Fruit fly (Drosophila melanogaster) whole organism, embryonic: ENCODE measurements around the gene CG33331.

ENCODE experiments used
- Antp ChIP-seq: fragments of 200-800 bp; sonication (Bioruptor generic); optimal IDR thresholded peaks from 3 replicates; lab custom pipeline; 2016; ENCODE audit warnings: missing biosample characterization, missing genetic modification characterization
- Asciz ChIP-seq: fragments of 200-800 bp; sonication (Bioruptor generic); optimal IDR thresholded peaks from 2 replicates; lab custom pipeline; 2017; ENCODE audit warnings: missing biosample characterization, mild to moderate bottlenecking, missing genetic modification characterization, missing genetic modification reagents
- Bgb ChIP-seq: fragments of 200-800 bp; sonication (Bioruptor generic); IDR thresholded peaks from 2 replicates; pipeline ENCODE4 v1.3.6; 2022; ENCODE audit warnings: missing biosample characterization, missing genetic modification characterization; ENCODE audit not compliant: partially characterized antibody
- CG10209 ChIP-seq: fragments of 200-800 bp; sonication (Bioruptor generic); optimal IDR thresholded peaks from 3 replicates; lab custom pipeline; 2017; ENCODE audit warnings: missing biosample characterization, mild to moderate bottlenecking, missing genetic modification characterization, missing genetic modification reagents
- CG10543 ChIP-seq: fragments of 200-800 bp; sonication (Bioruptor generic); optimal IDR thresholded peaks from 3 replicates; lab custom pipeline; 2017; ENCODE audit warnings: missing biosample characterization, mild to moderate bottlenecking, missing genetic modification characterization, moderate library complexity
- CG10959 ChIP-seq: fragments of 200-800 bp; sonication (Bioruptor generic); IDR thresholded peaks from 2 replicates; pipeline ENCODE4 v1.3.6; 2022; ENCODE audit warnings: missing biosample characterization, missing genetic modification characterization
- CG12744 ChIP-seq: fragments of 200-800 bp; sonication (Bioruptor generic); optimal IDR thresholded peaks from 2 replicates; lab custom pipeline; 2016; ENCODE audit warnings: missing biosample characterization, missing genetic modification characterization
- CG1603 ChIP-seq: fragments of 200-800 bp; sonication (Bioruptor generic); optimal IDR thresholded peaks from 2 replicates; lab custom pipeline; 2019; ENCODE audit warnings: missing biosample characterization, mild to moderate bottlenecking, missing genetic modification characterization, moderate library complexity
- CG3065 ChIP-seq: fragments of 200-800 bp; sonication (Bioruptor generic); optimal IDR thresholded peaks from 2 replicates; lab custom pipeline; 2016; ENCODE audit warnings: missing biosample characterization, missing genetic modification characterization
- CG3281 ChIP-seq: fragments of 200-800 bp; sonication (Bioruptor generic); optimal IDR thresholded peaks from 3 replicates; lab custom pipeline; 2017; ENCODE audit warnings: missing biosample characterization, mild to moderate bottlenecking, missing genetic modification characterization
- CG4617 ChIP-seq: fragments of 200-800 bp; sonication (Bioruptor generic); optimal IDR thresholded peaks from 3 replicates; lab custom pipeline; 2016; ENCODE audit warnings: missing biosample characterization, missing genetic modification characterization, borderline replicate concordance
- CG7372 ChIP-seq: fragments of 200-800 bp; sonication (Bioruptor generic); IDR thresholded peaks from 2 replicates; pipeline ENCODE4 v1.3.6; 2022; ENCODE audit warnings: missing biosample characterization, missing genetic modification characterization
- CG8089 ChIP-seq: fragments of 200-800 bp; sonication (Bioruptor generic); optimal IDR thresholded peaks from 3 replicates; lab custom pipeline; 2016; ENCODE audit warnings: missing biosample characterization, missing genetic modification characterization
- CG9609 ChIP-seq: fragments of 200-800 bp; sonication (Bioruptor generic); optimal IDR thresholded peaks from 3 replicates; lab custom pipeline; 2016; ENCODE audit warnings: missing biosample characterization, missing genetic modification characterization
- CkIIα-i1 ChIP-seq: fragments of 200-800 bp; sonication (Bioruptor generic); IDR thresholded peaks from 2 replicates; pipeline ENCODE4 v1.3.6; 2022; ENCODE audit warnings: missing biosample characterization, missing genetic modification characterization
- D19B ChIP-seq: fragments of 200-800 bp; sonication (Bioruptor generic); optimal IDR thresholded peaks from 2 replicates; lab custom pipeline; 2017; ENCODE audit warnings: missing biosample characterization, mild to moderate bottlenecking, missing genetic modification characterization
- Dp ChIP-seq: fragments of 200-800 bp; sonication (Bioruptor generic); optimal IDR thresholded peaks from 2 replicates; lab custom pipeline; 2018; ENCODE audit warnings: missing biosample characterization, mild to moderate bottlenecking, missing genetic modification characterization, moderate library complexity
- Drgx ChIP-seq: fragments of 200-800 bp; sonication (Bioruptor generic); IDR thresholded peaks from 2 replicates; pipeline ENCODE4 v1.3.6; 2022; ENCODE audit warnings: missing biosample characterization, missing genetic modification characterization
- Fer2 ChIP-seq: fragments of 200-800 bp; sonication (Bioruptor generic); optimal IDR thresholded peaks from 2 replicates; lab custom pipeline; 2018; ENCODE audit warnings: missing biosample characterization, mild to moderate bottlenecking, missing genetic modification characterization, moderate library complexity
- HLH54F ChIP-seq: fragments of 200-800 bp; sonication (Bioruptor generic); optimal IDR thresholded peaks from 3 replicates; lab custom pipeline; 2016; ENCODE audit warnings: missing biosample characterization, missing genetic modification characterization
- Hr78 ChIP-seq, 2 experiments: fragments of 200-800 bp in 1 of 2; fragments of >200 bp in 1 of 2; sonication (Bioruptor generic) in 1 of 2; optimal IDR thresholded peaks; 2 replicates each; lab custom pipeline; 2017 to 2019; ENCODE audit warnings: missing biosample characterization in 2 of 2, missing genetic modification characterization in 2 of 2, mild to moderate bottlenecking in 1 of 2, moderate library complexity in 1 of 2
- Kr ChIP-seq: fragments of 200-800 bp; sonication (Bioruptor generic); optimal IDR thresholded peaks from 2 replicates; lab custom pipeline; 2017; ENCODE audit warnings: missing biosample characterization, mild to moderate bottlenecking, missing genetic modification characterization
- MESR4 ChIP-seq: fragments of 200-800 bp; sonication (Bioruptor generic); optimal IDR thresholded peaks from 2 replicates; lab custom pipeline; 2018; ENCODE audit warnings: missing biosample characterization, mild to moderate bottlenecking, missing genetic modification characterization, moderate library complexity
- NC2α ChIP-seq: fragments of 200-800 bp; sonication (Bioruptor generic); optimal IDR thresholded peaks from 2 replicates; lab custom pipeline; 2016; ENCODE audit warnings: missing biosample characterization, missing genetic modification characterization
- PHDP ChIP-seq: fragments of 200-800 bp; sonication (Bioruptor generic); optimal IDR thresholded peaks from 3 replicates; lab custom pipeline; 2018; ENCODE audit warnings: missing biosample characterization, mild to moderate bottlenecking, missing genetic modification characterization, moderate library complexity
- Rx ChIP-seq: fragments of 200-800 bp; sonication (Bioruptor generic); IDR thresholded peaks from 2 replicates; pipeline ENCODE4 v1.3.6; 2022; ENCODE audit warnings: missing biosample characterization, missing genetic modification characterization
- Six4 ChIP-seq: fragments of 200-800 bp; sonication (Bioruptor generic); optimal IDR thresholded peaks from 2 replicates; lab custom pipeline; 2016; ENCODE audit warnings: missing biosample characterization, missing genetic modification characterization
- Sox100B ChIP-seq: fragments of 200-800 bp; sonication (Bioruptor generic); optimal IDR thresholded peaks from 3 replicates; lab custom pipeline; 2018; ENCODE audit warnings: missing biosample characterization, mild to moderate bottlenecking, missing genetic modification characterization
- ab ChIP-seq: fragments of 200-800 bp; sonication (Bioruptor generic); optimal IDR thresholded peaks from 2 replicates; lab custom pipeline; 2016; ENCODE audit warnings: missing biosample characterization, missing genetic modification characterization
- ase ChIP-seq: fragments of 200-800 bp; sonication (Bioruptor generic); IDR thresholded peaks from 3 replicates; pipeline ENCODE4 v1.3.6; 2022; ENCODE audit warnings: missing biosample characterization, missing genetic modification characterization
- ash1 ChIP-seq: fragments of 200-800 bp; sonication (Bioruptor generic); optimal IDR thresholded peaks from 2 replicates; lab custom pipeline; 2018; ENCODE audit warnings: missing biosample characterization, mild to moderate bottlenecking, missing genetic modification characterization
- az2 ChIP-seq: fragments of 200-800 bp; sonication (Bioruptor generic); optimal IDR thresholded peaks from 3 replicates; lab custom pipeline; 2016; ENCODE audit warnings: missing biosample characterization, missing genetic modification characterization
- bbx ChIP-seq: fragments of 200-800 bp; sonication (Bioruptor generic); IDR thresholded peaks from 2 replicates; pipeline ENCODE4 v1.3.6; 2022; ENCODE audit warnings: missing biosample characterization, missing genetic modification characterization; ENCODE audit not compliant: partially characterized antibody
- cad ChIP-seq: fragments of >200 bp; optimal IDR thresholded peaks from 2 replicates; lab custom pipeline; 2017; ENCODE audit warnings: missing biosample characterization, missing genetic modification characterization
- dmrt11E ChIP-seq: fragments of 200-800 bp; sonication (Bioruptor generic); optimal IDR thresholded peaks from 3 replicates; lab custom pipeline; 2018; ENCODE audit warnings: missing biosample characterization, mild to moderate bottlenecking, missing genetic modification characterization, moderate library complexity
- dysf ChIP-seq: fragments of 200-800 bp; sonication (Bioruptor generic); IDR thresholded peaks from 3 replicates; pipeline ENCODE4 v1.3.6; 2022; ENCODE audit warnings: missing biosample characterization, missing genetic modification characterization
- eyg ChIP-seq: fragments of 200-800 bp; sonication (Bioruptor generic); optimal IDR thresholded peaks from 3 replicates; lab custom pipeline; 2016; ENCODE audit warnings: missing biosample characterization, missing genetic modification characterization
- hkb ChIP-seq, 2 experiments: fragments of 200-800 bp in 1 of 2; fragments of >200 bp in 1 of 2; sonication (Bioruptor generic) in 1 of 2; IDR thresholded peaks in 1 of 2; optimal IDR thresholded peaks in 1 of 2; 2 replicates each; pipeline versions ENCODE4 v1.3.6 to Lab custom; 2017 to 2022; ENCODE audit warnings: missing biosample characterization in 1 of 2, missing genetic modification characterization in 1 of 2
- inv ChIP-seq: fragments of 200-800 bp; sonication (Bioruptor generic); IDR thresholded peaks from 2 replicates; pipeline ENCODE4 v1.3.6; 2022; ENCODE audit warnings: missing biosample characterization, missing genetic modification characterization; ENCODE audit not compliant: partially characterized antibody
- jigr1 ChIP-seq: fragments of 200-800 bp; sonication (Bioruptor generic); IDR thresholded peaks from 3 replicates; pipeline ENCODE4 v1.3.6; 2022; ENCODE audit warnings: missing biosample characterization, missing genetic modification characterization
- klu ChIP-seq: fragments of 200-800 bp; sonication (Bioruptor generic); IDR thresholded peaks from 2 replicates; pipeline ENCODE4 v1.3.6; 2022; ENCODE audit warnings: missing biosample characterization, missing genetic modification characterization
- nerfin-1 ChIP-seq: fragments of 200-800 bp; sonication (Bioruptor generic); optimal IDR thresholded peaks from 3 replicates; lab custom pipeline; 2019; ENCODE audit warnings: missing biosample characterization, mild to moderate bottlenecking, missing genetic modification characterization, moderate library complexity
- nom ChIP-seq: fragments of 200-800 bp; sonication (Bioruptor generic); optimal IDR thresholded peaks from 2 replicates; lab custom pipeline; 2017; ENCODE audit warnings: missing biosample characterization, missing genetic modification characterization, mild to moderate bottlenecking, moderate library complexity, missing genetic modification reagents
- odd ChIP-seq: fragments of 200-800 bp; sonication (Bioruptor generic); optimal IDR thresholded peaks from 2 replicates; lab custom pipeline; 2017; ENCODE audit warnings: missing biosample characterization, mild to moderate bottlenecking, missing genetic modification characterization
- sd ChIP-seq: fragments of 200-800 bp; sonication (Bioruptor generic); optimal IDR thresholded peaks from 3 replicates; lab custom pipeline; 2018; ENCODE audit warnings: missing biosample characterization, mild to moderate bottlenecking, missing genetic modification characterization, moderate library complexity
- shn ChIP-seq: fragments of 200-800 bp; sonication (Bioruptor generic); optimal IDR thresholded peaks from 3 replicates; lab custom pipeline; 2016; ENCODE audit warnings: missing biosample characterization, missing genetic modification characterization
- stc ChIP-seq: fragments of 200-800 bp; sonication (Bioruptor generic); IDR thresholded peaks from 2 replicates; pipeline ENCODE4 v1.3.6; 2022; ENCODE audit warnings: missing biosample characterization, missing genetic modification characterization
- toy ChIP-seq: fragments of 200-800 bp; sonication (Bioruptor generic); IDR thresholded peaks from 2 replicates; pipeline ENCODE4 v1.3.6; 2022; ENCODE audit warnings: missing biosample characterization, missing genetic modification characterization
- usp ChIP-seq: fragments of >200 bp; optimal IDR thresholded peaks from 2 replicates; lab custom pipeline; 2017; ENCODE audit warnings: missing biosample characterization, missing genetic modification characterization
- zf30C ChIP-seq: fragments of 200-800 bp; sonication (Bioruptor generic); optimal IDR thresholded peaks from 3 replicates; lab custom pipeline; 2018; ENCODE audit warnings: missing biosample characterization, mild to moderate bottlenecking, missing genetic modification characterization

The CG33331 gene

DNA sequence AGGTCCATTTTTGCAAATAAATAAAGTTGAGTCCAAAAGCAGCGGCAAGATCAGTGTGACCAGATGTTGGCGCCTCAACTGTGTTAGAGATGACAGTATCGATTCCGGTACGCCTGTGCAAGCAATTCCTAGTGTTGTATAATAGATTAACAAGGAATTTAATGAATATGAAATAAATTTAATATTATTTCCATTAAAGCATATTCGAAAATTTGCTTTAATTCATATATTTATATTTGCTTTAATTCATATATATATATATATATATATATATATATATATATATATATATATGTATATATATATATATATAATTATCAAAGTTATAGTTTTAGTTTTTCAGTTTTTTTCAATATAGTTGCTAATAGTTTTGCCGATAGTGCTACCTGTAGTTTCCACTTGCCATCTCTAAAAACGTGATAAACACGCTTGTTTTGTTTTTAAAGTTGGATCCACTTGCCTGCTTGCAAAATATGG is 12.1 kb downstream of the CG33331 start, which contains the start of the genes Nup93-2 and CG3817 (continued):
- no peak for TF ChIP-seq zf30C (GFP tag; lab: Kevin White, UChicago)
- TF ChIP-seq stc (GFP tag; lab: Robert Waterston, UW), result no peak
- no peak for TF ChIP-seq cad (GFP tag; lab: Kevin White, UChicago)
- TF ChIP-seq Six4 (GFP tag; lab: Kevin White, UChicago), result peak; percentile 58
- TF ChIP-seq PHDP (tag; lab: Kevin White, UChicago), result peak; percentile 22
- TF ChIP-seq CG10209 (GFP tag; lab: Kevin White, UChicago), result peak; percentile 36
- peak; percentile 49 for TF ChIP-seq CG9609 (GFP tag; lab: Kevin White, UChicago)
- peak; percentile 60 for TF ChIP-seq Rx (GFP tag; lab: Robert Waterston, UW)
- no peak for TF ChIP-seq ase (GFP tag; lab: Robert Waterston, UW)
- no peak for TF ChIP-seq CG12744
- no peak for TF ChIP-seq eyg (GFP tag; lab: Kevin White, UChicago)
- TF ChIP-seq nom, result no peak
- no peak for TF ChIP-seq usp (GFP tag; lab: Kevin White, UChicago)
- no peak for TF ChIP-seq Hr78 (GFP tag; optimal IDR thresholded peaks at IDR 0.05; lab: Kevin White, UChicago)
- TF ChIP-seq shn (GFP tag; lab: Kevin White, UChicago), result no peak
- TF ChIP-seq Dp (GFP tag; lab: Kevin White, UChicago), result peak; percentile 42
- peak; percentile 34 for TF ChIP-seq az2 (GFP tag; lab: Kevin White, UChicago)
- no peak for TF ChIP-seq CG3065 (GFP tag; lab: Kevin White, UChicago)
- no peak for TF ChIP-seq CG10959 (GFP tag; lab: Robert Waterston, UW)
- peak; percentile 86 for TF ChIP-seq klu
- no peak for TF ChIP-seq jigr1
- TF ChIP-seq CG10543 (GFP tag; lab: Kevin White, UChicago), result no peak
- peak; percentile 75 for TF ChIP-seq bbx (GFP tag; lab: Robert Waterston, UW)
- no peak for TF ChIP-seq Kr
- no peak for TF ChIP-seq ab
- TF ChIP-seq CG1603 (tag; lab: Kevin White, UChicago), result peak; percentile 50
- TF ChIP-seq CG7372 (GFP tag; lab: Robert Waterston, UW), result peak; percentile 56
- peak; percentile 34 for TF ChIP-seq CG3281 (GFP tag; lab: Kevin White, UChicago)
- TF ChIP-seq hkb (optimal IDR thresholded peaks at IDR 0.05; lab: Kevin White, UChicago), result no peak
- TF ChIP-seq hkb (GFP tag; IDR thresholded peaks at IDR 0.05; lab: Robert Waterston, UW), result peak; percentile 49; the same call in 1 of the 2 replicates
- TF ChIP-seq Asciz, result no peak
- peak; percentile 62 for TF ChIP-seq Fer2
- no peak; the same call in 1 of the 2 replicates for TF ChIP-seq Drgx
- peak; percentile 68 for TF ChIP-seq dysf (GFP tag; lab: Robert Waterston, UW)
- peak; percentile 43 for TF ChIP-seq dmrt11E (tag; lab: Kevin White, UChicago)
- no peak for TF ChIP-seq MESR4 (GFP tag; lab: Kevin White, UChicago)
- peak; percentile 80 for TF ChIP-seq nerfin-1 (tag; lab: Kevin White, UChicago)
- TF ChIP-seq odd, result no peak
- no peak for TF ChIP-seq CkIIα-i1 (GFP tag; lab: Robert Waterston, UW)
- peak; percentile 12 for TF ChIP-seq Antp
- TF ChIP-seq Sox100B (GFP tag; lab: Kevin White, UChicago), result no peak
- TF ChIP-seq HLH54F (GFP tag; lab: Kevin White, UChicago), result peak; percentile 43
- no peak for TF ChIP-seq CG4617 (GFP tag; lab: Kevin White, UChicago)
- no peak for TF ChIP-seq CG8089 (GFP tag; lab: Kevin White, UChicago)
- TF ChIP-seq inv (GFP tag; lab: Robert Waterston, UW), result peak; percentile 62
- no peak for TF ChIP-seq NC2α (GFP tag; lab: Kevin White, UChicago)
- TF ChIP-seq sd (tag; lab: Kevin White, UChicago), result no peak
- TF ChIP-seq D19B (GFP tag; lab: Kevin White, UChicago), result peak; percentile 32
- TF ChIP-seq ash1 (GFP tag; lab: Kevin White, UChicago), result no peak
- peak; percentile 66; the same call in 1 of the 2 replicates for TF ChIP-seq Bgb (GFP tag; lab: Robert Waterston, UW)
- no peak for TF ChIP-seq toy (GFP tag; lab: Robert Waterston, UW)
